Worm (Caenorhabditis elegans) whole organism, dauer: ENCODE measurements around the gene B0507.7.

ENCODE experiments used
- unc-62 ChIP-seq: sonication (generic microtip); optimal IDR thresholded peaks from 2 replicates; lab custom pipeline; 2017; ENCODE audit warnings: missing biosample characterization, missing genetic modification reagents, missing genetic modification characterization

The B0507.7 gene

ce11 chrV:8771599-8771998 lies 13.1 kb upstream of the B0507.7 start, which contains the start of gene srx-115:
srx-115 (plus strand) TSS chrV:8771899.
- no peak for TF ChIP-seq unc-62 (GFP tag; lab: Kevin White, UChicago)

ce11 chrV:8769154-8769553 lies 10.6 kb upstream of the B0507.7 start:
- no peak for TF ChIP-seq unc-62 (GFP tag; lab: Kevin White, UChicago)

ce11 chrV:8768481-8768959 lies 10.0 kb upstream of the B0507.7 start, which contains the start of gene B0507.3:
B0507.3 (plus strand) TSS chrV:8768909.
- no peak for TF ChIP-seq unc-62 (GFP tag; lab: Kevin White, UChicago)

- TF ChIP-seq unc-62 (GFP tag; lab: Kevin White, UChicago), result no peak
These were observed 9.0 kb upstream of the B0507.7 start for ce11 chrV:8767493-8767892.

- no peak for TF ChIP-seq unc-62 (GFP tag; lab: Kevin White, UChicago)
These were observed 8.5 kb upstream of the B0507.7 start for ce11 chrV:8767041-8767440.

- TF ChIP-seq unc-62 (GFP tag; lab: Kevin White, UChicago), result no peak
These were observed 7.4 kb upstream of the B0507.7 start, which contains the start of gene B0507.9 for ce11 chrV:8765938-8766337. B0507.9 (minus strand) TSS chrV:8766038.

ce11 chrV:8762861-8763260 lies 4.3 kb upstream of the B0507.7 start, which contains the start of gene B0507.8:
B0507.8 (minus strand) TSS chrV:8762961.
- no peak for TF ChIP-seq unc-62 (GFP tag; lab: Kevin White, UChicago)

- no peak for TF ChIP-seq unc-62 (GFP tag; lab: Kevin White, UChicago)
These were observed 1.9 kb upstream of the B0507.7 start, which contains the start of gene ddn-1 for ce11 chrV:8760416-8760815. ddn-1 (minus strand) TSS chrV:8760516.

- TF ChIP-seq unc-62 (GFP tag; lab: Kevin White, UChicago), result no peak
These were observed 3.8 kb downstream of the B0507.7 start, which contains the start of gene B0507.4 for ce11 chrV:8754670-8755069. B0507.4 (plus strand) TSS chrV:8754970.

- TF ChIP-seq unc-62 (GFP tag; lab: Kevin White, UChicago), result no peak
These were observed 5.1 kb downstream of the B0507.7 start, which contains the start of gene B0507.5 for ce11 chrV:8753395-8753794. B0507.5 (plus strand) TSS chrV:8753695.

- TF ChIP-seq unc-62 (GFP tag; lab: Kevin White, UChicago), result no peak
These were observed 12.7 kb downstream of the B0507.7 start, which contains the start of gene B0507.6 for ce11 chrV:8745858-8746257. B0507.6 (plus strand) TSS chrV:8746158.

ce11 chrV:8739136-8739535 lies 19.4 kb downstream of the B0507.7 start, which contains the start of gene ZC196.2:
ZC196.2 (plus strand) TSS chrV:8739436.
- no peak for TF ChIP-seq unc-62 (GFP tag; lab: Kevin White, UChicago)

- no peak for TF ChIP-seq unc-62 (GFP tag; lab: Kevin White, UChicago)
These were observed 22.1 kb downstream of the B0507.7 start, which contains the start of gene ZC196.3 for ce11 chrV:8736369-8736768. ZC196.3 (plus strand) TSS chrV:8736669.

- TF ChIP-seq unc-62 (GFP tag; lab: Kevin White, UChicago), result no peak
These were observed 25.6 kb downstream of the B0507.7 start, which contains the start of gene ZC196.4 for ce11 chrV:8732934-8733333. ZC196.4 (plus strand) TSS chrV:8733106.

- no peak for TF ChIP-seq unc-62 (GFP tag; lab: Kevin White, UChicago)
These were observed 27.5 kb downstream of the B0507.7 start for ce11 chrV:8730991-8731390.

ce11 chrV:8729100-8729499 lies 29.4 kb downstream of the B0507.7 start, which contains the start of gene ZC196.5:
ZC196.5 (plus strand) TSS chrV:8729400.
- no peak for TF ChIP-seq unc-62 (GFP tag; lab: Kevin White, UChicago)

- no peak for TF ChIP-seq unc-62 (GFP tag; lab: Kevin White, UChicago)
These were observed 31.4 kb downstream of the B0507.7 start, which contains the start of gene ZC196.9 for ce11 chrV:8727077-8727476. ZC196.9 (minus strand) TSS chrV:8727177.
